Fruit fly (Drosophila melanogaster) whole organism, embryonic: ENCODE results near the gene mthl12.

Source experiments
- Bgb ChIP-seq: fragments of 200-800 bp; sonication (Bioruptor generic); IDR thresholded peaks from 2 replicates; pipeline ENCODE4 v1.3.6; 2022; ENCODE audit warnings: missing biosample characterization, missing genetic modification characterization; ENCODE audit not compliant: partially characterized antibody
- Blimp-1 ChIP-seq: fragments of 200-800 bp; sonication (Bioruptor generic); optimal IDR thresholded peaks from 3 replicates; lab custom pipeline; 2018; ENCODE audit warnings: missing biosample characterization, missing genetic modification characterization, mild to moderate bottlenecking, moderate library complexity, missing genetic modification reagents
- CG10543 ChIP-seq: fragments of 200-800 bp; sonication (Bioruptor generic); optimal IDR thresholded peaks from 3 replicates; lab custom pipeline; 2017; ENCODE audit warnings: missing biosample characterization, mild to moderate bottlenecking, missing genetic modification characterization, moderate library complexity
- CG10565 ChIP-seq: fragments of 200-800 bp; sonication (Bioruptor generic); optimal IDR thresholded peaks from 3 replicates; lab custom pipeline; 2016; ENCODE audit warnings: missing biosample characterization, mild to moderate bottlenecking, missing genetic modification characterization
- CG12219 ChIP-seq: fragments of 200-800 bp; sonication (Bioruptor generic); optimal IDR thresholded peaks from 3 replicates; lab custom pipeline; 2018; ENCODE audit warnings: missing biosample characterization, mild to moderate bottlenecking, missing genetic modification characterization
- CG12236 ChIP-seq: fragments of 200-800 bp; sonication (Bioruptor generic); optimal IDR thresholded peaks from 2 replicates; lab custom pipeline; 2016; ENCODE audit warnings: missing biosample characterization, missing genetic modification characterization
- CG14050 ChIP-seq: fragments of 200-800 bp; sonication (Bioruptor generic); IDR thresholded peaks from 3 replicates; pipeline ENCODE4 v1.3.6; 2022; ENCODE audit warnings: missing biosample characterization, missing genetic modification characterization
- CG14965 ChIP-seq: fragments of 200-800 bp; sonication (Bioruptor generic); optimal IDR thresholded peaks from 2 replicates; lab custom pipeline; 2016; ENCODE audit warnings: missing biosample characterization, missing genetic modification characterization, borderline replicate concordance
- CG1602 ChIP-seq: fragments of 200-800 bp; sonication (Bioruptor generic); optimal IDR thresholded peaks from 3 replicates; lab custom pipeline; 2016; ENCODE audit warnings: missing biosample characterization, missing genetic modification characterization
- CG17186 ChIP-seq: fragments of 200-800 bp; sonication (Bioruptor generic); optimal IDR thresholded peaks from 3 replicates; lab custom pipeline; 2017; ENCODE audit warnings: missing biosample characterization, missing genetic modification reagents, missing genetic modification characterization
- CG2199 ChIP-seq: fragments of 200-800 bp; sonication (Bioruptor generic); IDR thresholded peaks from 3 replicates; pipeline ENCODE4 v1.3.6; 2022; ENCODE audit warnings: missing biosample characterization, missing genetic modification characterization
- CG2202 ChIP-seq: fragments of 200-800 bp; sonication (Bioruptor generic); optimal IDR thresholded peaks from 2 replicates; lab custom pipeline; 2018; ENCODE audit warnings: missing biosample characterization, mild to moderate bottlenecking, missing genetic modification characterization
- CG2875 ChIP-seq: fragments of 200-800 bp; sonication (Bioruptor generic); optimal IDR thresholded peaks from 2 replicates; lab custom pipeline; 2017; ENCODE audit warnings: missing biosample characterization, mild to moderate bottlenecking, missing genetic modification characterization, missing genetic modification reagents
- CG30403 ChIP-seq: fragments of 200-800 bp; sonication (Bioruptor generic); optimal IDR thresholded peaks from 3 replicates; lab custom pipeline; 2016; ENCODE audit warnings: missing biosample characterization, missing genetic modification characterization
- CG33557 ChIP-seq: fragments of 200-800 bp; sonication (Bioruptor generic); optimal IDR thresholded peaks from 2 replicates; lab custom pipeline; 2019; ENCODE audit warnings: missing biosample characterization, mild to moderate bottlenecking, missing genetic modification characterization, moderate library complexity
- CG34224 ChIP-seq: fragments of 200-800 bp; sonication (Bioruptor generic); IDR thresholded peaks from 3 replicates; pipeline ENCODE4 v1.3.6; 2022; ENCODE audit warnings: missing biosample characterization, missing genetic modification characterization; ENCODE audit not compliant: partially characterized antibody
- CG7928 ChIP-seq: fragments of 200-800 bp; sonication (Bioruptor generic); optimal IDR thresholded peaks from 2 replicates; lab custom pipeline; 2017; ENCODE audit warnings: missing biosample characterization, mild to moderate bottlenecking, missing genetic modification characterization
- CG8290 ChIP-seq, 3 experiments: fragments of 200-800 bp; sonication (Bioruptor generic); optimal IDR thresholded peaks; 2 replicates each; lab custom pipeline; 2016 to 2019; ENCODE audit warnings: missing biosample characterization in 3 of 3, missing genetic modification characterization in 3 of 3, mild to moderate bottlenecking in 2 of 3, moderate library complexity in 1 of 3
- CG8924 ChIP-seq: fragments of 200-800 bp; optimal IDR thresholded peaks from 3 replicates; lab custom pipeline; 2019; ENCODE audit warnings: missing biosample characterization, mild to moderate bottlenecking, missing genetic modification characterization, moderate library complexity
- CG9932 ChIP-seq: fragments of 200-800 bp; sonication (Bioruptor generic); IDR thresholded peaks from 2 replicates; pipeline ENCODE4 v1.3.6; 2022; ENCODE audit warnings: missing biosample characterization, missing genetic modification characterization
- Chrac-16 ChIP-seq: fragments of 200-800 bp; sonication (Bioruptor generic); optimal IDR thresholded peaks from 3 replicates; lab custom pipeline; 2016; ENCODE audit warnings: missing biosample characterization, missing genetic modification characterization
- Dfd ChIP-seq, 2 experiments: fragments of >200 bp; optimal IDR thresholded peaks; 2 replicates each; lab custom pipeline; 2017; ENCODE audit warnings: missing biosample characterization in 2 of 2, missing genetic modification characterization in 2 of 2
- MBD-R2 ChIP-seq: fragments of 200-800 bp; sonication (Bioruptor generic); IDR thresholded peaks from 2 replicates; pipeline ENCODE4 v1.3.6; 2022; ENCODE audit warnings: missing biosample characterization, missing genetic modification characterization
- NFAT ChIP-seq: fragments of 200-800 bp; sonication (Bioruptor generic); IDR thresholded peaks from 2 replicates; pipeline ENCODE4 v1.3.6; 2022; ENCODE audit warnings: missing biosample characterization, missing genetic modification characterization
- Nf-YC ChIP-seq: fragments of 200-800 bp; optimal IDR thresholded peaks from 3 replicates; lab custom pipeline; 2019; ENCODE audit warnings: missing biosample characterization, mild to moderate bottlenecking, missing genetic modification characterization, moderate library complexity
- Spps ChIP-seq: fragments of 200-800 bp; sonication (Bioruptor generic); optimal IDR thresholded peaks from 2 replicates; lab custom pipeline; 2018; ENCODE audit warnings: missing biosample characterization, mild to moderate bottlenecking, missing genetic modification characterization
- Trl ChIP-seq, 3 experiments: fragments of >200 bp in 2 of 3; fragments of 200-800 bp in 1 of 3; sonication (Bioruptor generic) in 1 of 3; optimal IDR thresholded peaks; 2 replicates in 1 of 3; 3 replicates in 2 of 3; lab custom pipeline; 2016 to 2017; ENCODE audit warnings: missing biosample characterization in 1 of 3, missing genetic modification characterization in 1 of 3
- abd-A ChIP-seq: fragments of 200-800 bp; sonication (Bioruptor generic); optimal IDR thresholded peaks from 3 replicates; lab custom pipeline; 2019; ENCODE audit warnings: missing biosample characterization, mild to moderate bottlenecking, missing genetic modification characterization, moderate library complexity
- ci ChIP-seq: fragments of 200-800 bp; sonication (Bioruptor generic); IDR thresholded peaks from 3 replicates; pipeline ENCODE4 v1.3.6; 2022; ENCODE audit warnings: missing biosample characterization, missing genetic modification characterization
- croc ChIP-seq: fragments of 200-800 bp; sonication (Bioruptor generic); conservative IDR thresholded peaks from 3 replicates; pipeline ENCODE4 v1.3.6; 2022; ENCODE audit warnings: missing biosample characterization, missing genetic modification characterization
- exex ChIP-seq: fragments of 200-800 bp; sonication (Bioruptor generic); optimal IDR thresholded peaks from 4 replicates; lab custom pipeline; 2018; ENCODE audit warnings: missing biosample characterization, mild to moderate bottlenecking, missing genetic modification characterization, moderate library complexity
- gfzf ChIP-seq: fragments of 200-800 bp; sonication (Bioruptor generic); optimal IDR thresholded peaks from 2 replicates; lab custom pipeline; 2016; ENCODE audit warnings: missing biosample characterization, mild to moderate bottlenecking, missing genetic modification characterization, moderate library complexity
- grau ChIP-seq: fragments of 200-800 bp; optimal IDR thresholded peaks from 3 replicates; lab custom pipeline; 2019; ENCODE audit warnings: missing biosample characterization, mild to moderate bottlenecking, missing genetic modification characterization, moderate library complexity
- kni ChIP-seq: fragments of 200-800 bp; sonication (Bioruptor generic); optimal IDR thresholded peaks from 3 replicates; lab custom pipeline; 2017; ENCODE audit warnings: mild to moderate bottlenecking, missing biosample characterization, missing genetic modification reagents, missing genetic modification characterization
- lilli ChIP-seq: fragments of 200-800 bp; sonication (Bioruptor generic); optimal IDR thresholded peaks from 3 replicates; lab custom pipeline; 2016; ENCODE audit warnings: missing biosample characterization, missing genetic modification characterization
- lola ChIP-seq, 3 experiments: fragments of >200 bp in 2 of 3; fragments of 200-800 bp in 1 of 3; sonication (Bioruptor generic) in 1 of 3; optimal IDR thresholded peaks; 2 replicates each; lab custom pipeline; 2017 to 2019; ENCODE audit warnings: missing biosample characterization in 3 of 3, missing genetic modification characterization in 3 of 3, mild to moderate bottlenecking in 1 of 3, moderate library complexity in 1 of 3
- nerfin-1 ChIP-seq: fragments of 200-800 bp; sonication (Bioruptor generic); optimal IDR thresholded peaks from 3 replicates; lab custom pipeline; 2019; ENCODE audit warnings: missing biosample characterization, mild to moderate bottlenecking, missing genetic modification characterization, moderate library complexity
- nerfin-2 ChIP-seq: fragments of 200-800 bp; sonication (Bioruptor generic); IDR thresholded peaks from 2 replicates; pipeline ENCODE4 v1.3.6; 2022; ENCODE audit warnings: missing biosample characterization, missing genetic modification characterization; ENCODE audit not compliant: partially characterized antibody
- p53 ChIP-seq: fragments of 200-800 bp; sonication (Bioruptor generic); optimal IDR thresholded peaks from 2 replicates; lab custom pipeline; 2016; ENCODE audit warnings: missing biosample characterization, missing genetic modification characterization
- pho ChIP-seq: fragments of 200-800 bp; sonication (Bioruptor generic); optimal IDR thresholded peaks from 2 replicates; lab custom pipeline; 2016; ENCODE audit warnings: missing biosample characterization, missing genetic modification characterization
- phol ChIP-seq: fragments of 200-800 bp; sonication (Bioruptor generic); optimal IDR thresholded peaks from 3 replicates; lab custom pipeline; 2018; ENCODE audit warnings: missing biosample characterization, mild to moderate bottlenecking, missing genetic modification characterization, moderate library complexity
- pum ChIP-seq: fragments of 200-800 bp; sonication (Bioruptor generic); optimal IDR thresholded peaks from 2 replicates; lab custom pipeline; 2016; ENCODE audit warnings: missing biosample characterization, missing genetic modification characterization
- row ChIP-seq: fragments of 200-800 bp; sonication (Bioruptor generic); IDR thresholded peaks from 3 replicates; pipeline ENCODE4 v1.3.6; 2022; ENCODE audit warnings: missing biosample characterization, missing genetic modification characterization
- run ChIP-seq: fragments of 200-800 bp; sonication (Bioruptor generic); optimal IDR thresholded peaks from 3 replicates; lab custom pipeline; 2018; ENCODE audit warnings: missing biosample characterization, mild to moderate bottlenecking, missing genetic modification characterization
- slbo ChIP-seq: fragments of 200-800 bp; sonication (Bioruptor generic); IDR thresholded peaks from 2 replicates; pipeline ENCODE4 v1.3.6; 2022; ENCODE audit warnings: missing biosample characterization, missing genetic modification characterization
- twi ChIP-seq: fragments of 200-800 bp; optimal IDR thresholded peaks from 2 replicates; lab custom pipeline; 2019; ENCODE audit warnings: missing biosample characterization, mild to moderate bottlenecking, missing genetic modification characterization, moderate library complexity
- tx ChIP-seq: fragments of 200-800 bp; sonication (Bioruptor generic); optimal IDR thresholded peaks from 2 replicates; lab custom pipeline; 2016; ENCODE audit warnings: missing biosample characterization, missing genetic modification characterization
- unc-4 ChIP-seq: fragments of 200-800 bp; sonication (Bioruptor generic); IDR thresholded peaks from 2 replicates; pipeline ENCODE4 v1.3.6; 2022; ENCODE audit warnings: missing biosample characterization, missing genetic modification characterization; ENCODE audit not compliant: partially characterized antibody
- vnd ChIP-seq: fragments of 200-800 bp; sonication (Bioruptor generic); IDR thresholded peaks from 3 replicates; pipeline ENCODE4 v1.3.6; 2022; ENCODE audit warnings: missing biosample characterization, missing genetic modification characterization; ENCODE audit not compliant: partially characterized antibody

The mthl12 gene

dm6 chr3R:13403032-13403459 is 49.6 kb downstream of the mthl12 start, which contains the start of gene Dpm3 (continued):
- TF ChIP-seq CG33557 (GFP tag; lab: Kevin White, UChicago) (no peak), CG9932 (GFP tag; lab: Robert Waterston, UW) (peak; percentile 68), Chrac-16 (GFP tag; lab: Kevin White, UChicago) (no peak), nerfin-1 (tag; lab: Kevin White, UChicago) (peak; percentile 20), CG8290 (GFP tag; optimal IDR thresholded peaks at IDR 0.05; lab: Kevin White, UChicago) (peak; percentile 72), CG8290 (tag; optimal IDR thresholded peaks at IDR 0.05; lab: Kevin White, UChicago) (no peak), pum (GFP tag; lab: Kevin White, UChicago) (peak; percentile 41), CG17186 (peak; percentile 10), Nf-YC (no peak), vnd (GFP tag; lab: Robert Waterston, UW) (peak; percentile 89), CG12219 (no peak), Spps (tag; lab: Kevin White, UChicago) (peak; percentile 7), grau (peak; percentile 21), CG12236 (peak; percentile 21), row (peak; percentile 60), CG2199 (GFP tag; lab: Robert Waterston, UW) (0 out of 3 replicates have a peak, but pooled peaks have one; percentile 68), CG2875 (GFP tag; lab: Kevin White, UChicago) (no peak), CG7928 (GFP tag; lab: Kevin White, UChicago) (no peak), ci (GFP tag; lab: Robert Waterston, UW) (peak; percentile 51; the same call in 2 of the 3 replicates), tx (GFP tag; lab: Kevin White, UChicago) (peak; percentile 15), lola (GFP tag; optimal IDR thresholded peaks at IDR 0.05; lab: Kevin White, UChicago) (no peak), CG30403 (GFP tag; lab: Kevin White, UChicago) (peak; percentile 19), gfzf (peak; percentile 65), Bgb (GFP tag; lab: Robert Waterston, UW) (peak; percentile 92), phol (peak; percentile 70), CG1602 (GFP tag; lab: Kevin White, UChicago) (no peak), Trl (optimal IDR thresholded peaks at IDR 0.05; lab: Kevin White, UChicago) (peak in 1 of 2 experiments; percentile 8), Trl (GFP tag; optimal IDR thresholded peaks at IDR 0.05; lab: Kevin White, UChicago) (peak; percentile 41), slbo (peak; percentile 70), p53 (GFP tag; lab: Kevin White, UChicago) (peak; percentile 46), CG2202 (peak; percentile 0), CG10543 (GFP tag; lab: Kevin White, UChicago) (no peak), NFAT (GFP tag; lab: Robert Waterston, UW) (peak; percentile 27; the same call in 1 of the 2 replicates), croc (no peak), CG10565 (no peak), MBD-R2 (GFP tag; lab: Robert Waterston, UW) (peak; percentile 69), kni (GFP tag; lab: Kevin White, UChicago) (no peak), pho (GFP tag; lab: Kevin White, UChicago) (peak; percentile 60), twi (tag; lab: Kevin White, UChicago) (no peak), nerfin-2 (GFP tag; lab: Robert Waterston, UW) (peak; percentile 80), CG14965 (GFP tag; lab: Kevin White, UChicago) (no peak), unc-4 (GFP tag; lab: Robert Waterston, UW) (peak; percentile 90), exex (peak; percentile 15), CG34224 (GFP tag; lab: Robert Waterston, UW) (peak; percentile 87), run (no peak), Dfd (GFP tag; optimal IDR thresholded peaks at IDR 0.05; lab: Kevin White, UChicago) (no peak), abd-A (tag; lab: Kevin White, UChicago) (peak; percentile 74), CG14050 (GFP tag; lab: Robert Waterston, UW) (no peak), Blimp-1 (GFP tag; lab: Kevin White, UChicago) (peak; percentile 18), lilli (GFP tag; lab: Kevin White, UChicago) (peak; percentile 37), CG8924 (tag; lab: Kevin White, UChicago) (peak; percentile 39)
